Worm (Caenorhabditis elegans) whole organism, L1 larva: ENCODE measurements around the gene R09F10.3.

Experiments used
- ama-1 ChIP-seq: fragments of 150-350 bp; optimal IDR thresholded peaks from 2 replicates; lab custom pipeline; 2014
- elt-2 ChIP-seq: sonication (generic microtip); optimal IDR thresholded peaks from 2 replicates; lab custom pipeline; 2016; ENCODE audit warnings: missing genetic modification characterization, mild to moderate bottlenecking, inconsistent platforms, missing compliant biosample characterization, missing genetic modification reagents
- isw-1 ChIP-seq: fragments of 200-800 bp; sonication (Bioruptor generic); IDR thresholded peaks from 2 replicates; pipeline ENCODE4 v1.3.6; 2022; ENCODE audit warnings: missing genetic modification characterization, missing compliant biosample characterization
- lin-13 ChIP-seq: fragments of 150-350 bp; optimal IDR thresholded peaks from 2 replicates; lab custom pipeline; 2014; ENCODE audit warnings: missing biosample characterization, missing genetic modification reagents, missing genetic modification characterization
- lin-15B ChIP-seq: fragments of 150-350 bp; sonication (generic microtip); optimal IDR thresholded peaks from 3 replicates; lab custom pipeline; 2014; ENCODE audit warnings: missing biosample characterization, missing genetic modification characterization
- mep-1 ChIP-seq: fragments of 150-350 bp; optimal IDR thresholded peaks from 2 replicates; lab custom pipeline; 2014; ENCODE audit warnings: missing biosample characterization, missing genetic modification characterization
- nhr-76 ChIP-seq: sonication (generic microtip); optimal IDR thresholded peaks from 2 replicates; lab custom pipeline; 2017; ENCODE audit warnings: missing biosample characterization, missing genetic modification characterization
- pqm-1 ChIP-seq: sonication (generic microtip); optimal IDR thresholded peaks from 3 replicates; lab custom pipeline; 2017; ENCODE audit warnings: missing biosample characterization, missing genetic modification characterization
- snpc-4 ChIP-seq: fragments of 150-350 bp; optimal IDR thresholded peaks from 2 replicates; lab custom pipeline; 2014; ENCODE audit warnings: missing biosample characterization, missing genetic modification characterization
- snu-23 ChIP-seq: sonication (generic microtip); optimal IDR thresholded peaks from 2 replicates; lab custom pipeline; 2016; ENCODE audit warnings: missing genetic modification characterization, missing compliant biosample characterization
- tbx-2 ChIP-seq: sonication (generic microtip); optimal IDR thresholded peaks from 2 replicates; lab custom pipeline; 2016; ENCODE audit warnings: missing genetic modification characterization, missing compliant biosample characterization
- unc-62 ChIP-seq: fragments of 150-350 bp; optimal IDR thresholded peaks from 2 replicates; lab custom pipeline; 2014; ENCODE audit warnings: missing biosample characterization, missing genetic modification reagents, missing genetic modification characterization

DNA sequence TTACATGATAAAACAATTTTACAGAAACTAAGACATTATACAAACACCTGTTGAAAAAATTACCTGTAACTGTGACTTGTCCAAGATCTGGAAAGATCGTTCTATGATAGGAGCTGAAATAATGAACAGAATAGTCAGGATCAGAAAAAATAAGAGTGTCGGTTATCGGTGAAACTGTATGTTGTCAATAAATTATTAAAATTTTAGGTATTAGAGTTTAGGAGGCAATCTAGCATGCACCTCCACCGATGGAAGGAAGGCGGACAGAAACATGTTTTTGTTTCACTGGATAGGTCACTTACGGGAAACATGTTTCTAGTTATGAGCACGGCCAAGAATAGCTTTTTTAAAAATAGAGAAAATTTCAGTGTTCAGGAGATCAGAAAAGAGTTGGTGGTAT is 5.1 kb downstream of the R09F10.3 start, which contains the start of gene ced-13:
- TF ChIP-seq isw-1: no peak
- TF ChIP-seq lin-13 (GFP tag; lab: Kevin White, UChicago): no peak
- TF ChIP-seq mep-1: no peak
- TF ChIP-seq snu-23 (GFP tag; lab: Kevin White, UChicago): no peak
- no peak for TF ChIP-seq elt-2 (tag; lab: Kevin White, UChicago)
- TF ChIP-seq lin-15B (tag; lab: Kevin White, UChicago): no peak
- no peak for TF ChIP-seq snpc-4 (tag; lab: Kevin White, UChicago)
- TF ChIP-seq unc-62 (GFP tag; lab: Kevin White, UChicago): no peak
- no peak for TF ChIP-seq nhr-76
- no peak for TF ChIP-seq tbx-2 (tag; lab: Kevin White, UChicago)
- TF ChIP-seq ama-1 (lab: Kevin White, UChicago): no peak
- TF ChIP-seq pqm-1 (tag; lab: Kevin White, UChicago): no peak
